Worm (Caenorhabditis elegans) whole organism, young adult: Measurements from ENCODE around the gene srh-147.
"Not testable (repeated sequence)": the region's sequence is repeated elsewhere in the genome, so short reads cannot be mapped to it uniquely, and the experiment has no call there.

Experiments
- B0336.3 ChIP-seq: fragments of 200-800 bp; sonication (Bioruptor generic); IDR thresholded peaks from 2 replicates; pipeline ENCODE4 v1.3.6; 2022; ENCODE audit warnings: missing genetic modification characterization, missing compliant biosample characterization
- C06A6.2 ChIP-seq: fragments of 200-800 bp; sonication (Bioruptor generic); conservative IDR thresholded peaks from 2 replicates; pipeline ENCODE4 v1.3.6; 2022; ENCODE audit warnings: missing genetic modification characterization, missing compliant biosample characterization
- F52B5.7 ChIP-seq: sonication (generic microtip); optimal IDR thresholded peaks from 2 replicates; lab custom pipeline; 2016; ENCODE audit warnings: mild to moderate bottlenecking, missing genetic modification characterization, missing compliant biosample characterization
- F55B11.4 ChIP-seq: sonication (generic microtip); optimal IDR thresholded peaks from 2 replicates; lab custom pipeline; 2016; ENCODE audit warnings: missing compliant biosample characterization, missing genetic modification characterization, borderline replicate concordance; ENCODE audit not compliant: insufficient read depth
- K11D2.4 ChIP-seq: fragments of 200-800 bp; sonication (Bioruptor generic); IDR thresholded peaks from 2 replicates; pipeline ENCODE4 v1.3.6; 2022; ENCODE audit warnings: missing genetic modification reagents, missing genetic modification characterization, missing compliant biosample characterization
- T07F8.4 ChIP-seq: sonication (generic microtip); optimal IDR thresholded peaks from 2 replicates; lab custom pipeline; 2016; ENCODE audit warnings: mild to moderate bottlenecking, missing genetic modification characterization, moderate library complexity, missing compliant biosample characterization
- Y53G8AR.9 ChIP-seq: fragments of 200-800 bp; sonication (Bioruptor generic); conservative IDR thresholded peaks from 2 replicates; pipeline ENCODE4 v1.3.6; 2022; ENCODE audit warnings: missing genetic modification reagents, missing genetic modification characterization, missing compliant biosample characterization
- Y79H2A.3 ChIP-seq: fragments of 200-800 bp; sonication (Bioruptor generic); conservative IDR thresholded peaks from 2 replicates; pipeline ENCODE4 v1.3.6; 2022; ENCODE audit warnings: missing genetic modification reagents, missing genetic modification characterization, missing compliant biosample characterization
- ama-1 ChIP-seq, 3 experiments: fragments of 150-350 bp in 1 of 3; sonication (generic microtip) in 2 of 3; optimal IDR thresholded peaks; 2 replicates each; lab custom pipeline; 2014 to 2018; ENCODE audit warnings: missing biosample characterization in 2 of 3, missing genetic modification characterization in 2 of 3, missing genetic modification reagents in 2 of 3
- aptf-3 ChIP-seq: fragments of 200-800 bp; sonication (Bioruptor generic); IDR thresholded peaks from 2 replicates; pipeline ENCODE4 v1.3.6; 2022; ENCODE audit warnings: missing genetic modification characterization, missing compliant biosample characterization
- bed-2 ChIP-seq: fragments of 200-800 bp; sonication (Bioruptor generic); IDR thresholded peaks from 2 replicates; pipeline ENCODE4 v1.3.6; 2022; ENCODE audit warnings: missing genetic modification reagents, missing genetic modification characterization, missing compliant biosample characterization
- ceh-100 ChIP-seq: fragments of 200-800 bp; sonication (Bioruptor generic); IDR thresholded peaks from 2 replicates; pipeline ENCODE4 v1.3.6; 2022; ENCODE audit warnings: missing genetic modification reagents, missing genetic modification characterization, missing compliant biosample characterization
- ceh-79 ChIP-seq: sonication (generic microtip); optimal IDR thresholded peaks from 2 replicates; lab custom pipeline; 2017; ENCODE audit warnings: mild to moderate bottlenecking, missing genetic modification characterization, missing compliant biosample characterization
- ceh-91 ChIP-seq: fragments of 200-800 bp; sonication (Bioruptor generic); IDR thresholded peaks from 2 replicates; pipeline ENCODE4 v1.3.6; 2022; ENCODE audit warnings: missing genetic modification reagents, missing genetic modification characterization, missing compliant biosample characterization
- dpl-1 ChIP-seq: fragments of 150-350 bp; optimal IDR thresholded peaks from 2 replicates; lab custom pipeline; 2014; ENCODE audit warnings: missing biosample characterization, missing genetic modification reagents, missing genetic modification characterization
- egl-18 ChIP-seq: fragments of 200-800 bp; sonication (Bioruptor generic); IDR thresholded peaks from 2 replicates; pipeline ENCODE4 v1.3.6; 2022; ENCODE audit warnings: missing genetic modification reagents, missing genetic modification characterization, missing compliant biosample characterization
- ekl-4 ChIP-seq: fragments of 200-800 bp; sonication (Bioruptor generic); IDR thresholded peaks from 2 replicates; pipeline ENCODE4 v1.3.6; 2022; ENCODE audit warnings: missing genetic modification reagents, missing genetic modification characterization, missing compliant biosample characterization
- him-1 ChIP-seq: sonication (generic microtip); optimal IDR thresholded peaks from 2 replicates; lab custom pipeline; 2016; ENCODE audit warnings: missing genotype, missing genetic modification reagents, missing genetic modification characterization, missing compliant biosample characterization
- hlh-26 ChIP-seq: fragments of 200-800 bp; sonication (Bioruptor generic); conservative IDR thresholded peaks from 2 replicates; pipeline ENCODE4 v1.3.6; 2022; ENCODE audit warnings: missing genetic modification reagents, missing genetic modification characterization, missing compliant biosample characterization
- let-607 ChIP-seq, 2 experiments: fragments of 200-800 bp in 1 of 2; sonication (Bioruptor generic) in 1 of 2; sonication (generic microtip) in 1 of 2; optimal IDR thresholded peaks; 2 replicates each; lab custom pipeline; 2016 to 2018; ENCODE audit warnings: mild to moderate bottlenecking in 2 of 2, missing compliant biosample characterization in 2 of 2, missing genetic modification characterization in 2 of 2, moderate library complexity in 2 of 2, missing genotype in 1 of 2
- lir-1 ChIP-seq: fragments of 200-800 bp; sonication (Bioruptor generic); conservative IDR thresholded peaks from 2 replicates; pipeline ENCODE4 v1.3.6; 2022; ENCODE audit warnings: missing genetic modification reagents, missing genetic modification characterization, missing compliant biosample characterization
- lsy-27 ChIP-seq: sonication (generic microtip); optimal IDR thresholded peaks from 2 replicates; lab custom pipeline; 2017; ENCODE audit warnings: missing genetic modification characterization, mild to moderate bottlenecking, missing compliant biosample characterization, antibody characterized with exemption, missing genotype, borderline replicate concordance; ENCODE audit not compliant: insufficient read depth
- madf-6 ChIP-seq: fragments of 200-800 bp; sonication (Bioruptor generic); IDR thresholded peaks from 2 replicates; pipeline ENCODE4 v1.3.6; 2022; ENCODE audit warnings: missing genetic modification reagents, missing genetic modification characterization, missing compliant biosample characterization
- madf-8 ChIP-seq: fragments of 200-800 bp; sonication (Bioruptor generic); conservative IDR thresholded peaks from 2 replicates; pipeline ENCODE4 v1.3.6; 2022; ENCODE audit warnings: missing genetic modification reagents, missing genetic modification characterization, missing compliant biosample characterization
- nhr-27 ChIP-seq: fragments of 200-800 bp; sonication (Bioruptor generic); optimal IDR thresholded peaks from 2 replicates; lab custom pipeline; 2018; ENCODE audit warnings: mild to moderate bottlenecking, missing genetic modification characterization, moderate library complexity, missing compliant biosample characterization
- sdz-38 ChIP-seq: sonication (generic microtip); optimal IDR thresholded peaks from 2 replicates; lab custom pipeline; 2016; ENCODE audit warnings: missing genotype, missing genetic modification characterization, missing compliant biosample characterization
- sea-2 ChIP-seq: fragments of 200-800 bp; sonication (Bioruptor generic); IDR thresholded peaks from 2 replicates; pipeline ENCODE4 v1.3.6; 2022; ENCODE audit warnings: missing genetic modification characterization, missing compliant biosample characterization
- sptf-2 ChIP-seq: fragments of 200-800 bp; sonication (Bioruptor generic); optimal IDR thresholded peaks from 2 replicates; lab custom pipeline; 2018; ENCODE audit warnings: mild to moderate bottlenecking, missing genetic modification characterization, missing compliant biosample characterization
- tbp1 ChIP-seq: fragments of 200-800 bp; sonication (Bioruptor generic); optimal IDR thresholded peaks from 2 replicates; lab custom pipeline; 2018; ENCODE audit warnings: mild to moderate bottlenecking, missing genetic modification characterization, missing compliant biosample characterization
- unc-62 ChIP-seq: fragments of 150-350 bp; optimal IDR thresholded peaks from 2 replicates; lab custom pipeline; 2014; ENCODE audit warnings: missing biosample characterization, missing genetic modification reagents, missing genetic modification characterization
- xnd-1 ChIP-seq: sonication (generic microtip); optimal IDR thresholded peaks from 2 replicates; lab custom pipeline; 2016; ENCODE audit warnings: missing genotype, missing genetic modification reagents, missing genetic modification characterization, missing compliant biosample characterization
- zfh-2 ChIP-seq: fragments of 200-800 bp; sonication (Bioruptor generic); conservative IDR thresholded peaks from 2 replicates; pipeline ENCODE4 v1.3.6; 2022; ENCODE audit warnings: missing genetic modification reagents, missing genetic modification characterization, missing compliant biosample characterization
- zim-3 ChIP-seq: sonication (generic microtip); optimal IDR thresholded peaks from 2 replicates; lab custom pipeline; 2017; ENCODE audit warnings: mild to moderate bottlenecking, missing genetic modification characterization, moderate library complexity, missing compliant biosample characterization
- ztf-22 ChIP-seq: fragments of 200-800 bp; sonication (Bioruptor generic); optimal IDR thresholded peaks from 2 replicates; lab custom pipeline; 2018; ENCODE audit warnings: mild to moderate bottlenecking, missing genetic modification characterization, moderate library complexity, missing compliant biosample characterization
- ztf-25 ChIP-seq: fragments of 200-800 bp; sonication (Bioruptor generic); IDR thresholded peaks from 2 replicates; pipeline ENCODE4 v1.3.6; 2022; ENCODE audit warnings: missing genetic modification reagents, missing genetic modification characterization, missing compliant biosample characterization
- ztf-26 ChIP-seq: sonication (generic microtip); optimal IDR thresholded peaks from 2 replicates; lab custom pipeline; 2017; ENCODE audit warnings: missing genetic modification characterization, missing compliant biosample characterization

The srh-147 gene

DNA sequence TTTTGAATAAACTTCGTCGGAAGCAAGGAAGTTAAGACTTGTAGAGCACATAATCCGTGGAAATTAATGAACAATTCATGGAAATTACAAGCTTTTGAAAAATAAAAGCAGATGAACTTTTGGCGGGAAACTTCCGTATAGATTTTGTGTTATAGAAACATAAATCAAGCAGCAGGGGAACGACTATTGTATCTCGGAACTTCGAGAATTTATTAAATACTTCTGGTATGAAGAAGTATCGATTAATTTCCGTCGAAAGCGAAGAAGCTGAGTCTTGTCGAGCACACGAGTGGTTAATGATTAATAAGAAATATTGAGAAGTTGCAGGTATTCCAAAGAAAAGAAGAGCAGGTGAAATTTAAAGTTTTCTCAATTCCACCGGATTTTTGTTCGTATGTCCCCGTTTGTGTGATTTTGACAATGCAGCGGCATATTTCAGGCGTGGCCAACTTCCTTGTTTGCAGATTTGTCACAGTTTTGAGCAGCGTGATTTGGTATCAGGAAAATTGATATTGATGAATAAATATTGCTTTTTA lies at the start of gene srh-147:
Gene srh-147 (minus strand): TSS at position 51 of the 536 bp plus-strand sequence.
- not testable (repeated sequence) for TF ChIP-seq T07F8.4 (tag; lab: Kevin White, UChicago); sea-2 (GFP tag; lab: Robert Waterston, UW); ceh-91 (GFP tag; lab: Robert Waterston, UW)
- TF ChIP-seq, all 124 proteins: peak for 0; not testable (repeated sequence) for 124

- TF ChIP-seq ceh-79 (tag; lab: Kevin White, UChicago) (no peak), C06A6.2 (no peak), ztf-25 (GFP tag; lab: Robert Waterston, UW) (no peak), Y53G8AR.9 (GFP tag; lab: Robert Waterston, UW) (no peak), xnd-1 (tag; lab: Kevin White, UChicago) (no peak), zfh-2 (no peak), ama-1 (optimal IDR thresholded peaks at IDR 0.05; lab: Kevin White, UChicago) (no peak), ama-1 (GFP tag; optimal IDR thresholded peaks at IDR 0.05; lab: Kevin White, UChicago) (no peak), F52B5.7 (tag; lab: Kevin White, UChicago) (no peak), sptf-2 (GFP tag; lab: Kevin White, UChicago) (no peak), unc-62 (GFP tag; lab: Kevin White, UChicago) (no peak), zim-3 (tag; lab: Kevin White, UChicago) (no peak), sdz-38 (tag; lab: Kevin White, UChicago) (no peak), Y79H2A.3 (GFP tag; lab: Robert Waterston, UW) (no peak), K11D2.4 (GFP tag; lab: Robert Waterston, UW) (no peak), ekl-4 (GFP tag; lab: Robert Waterston, UW) (no peak), ztf-26 (tag; lab: Kevin White, UChicago) (no peak), tbp1 (no peak), lir-1 (no peak)
Measured at ce11 chrV:15899696-15900095, 49.6 kb upstream of the srh-147 start, which contains the start of gene T06C12.14. T06C12.14 (plus strand) TSS chrV:15899996.

- no peak for TF ChIP-seq madf-6 (GFP tag; lab: Robert Waterston, UW)
- TF ChIP-seq F52B5.7 (tag; lab: Kevin White, UChicago), result no peak
- TF ChIP-seq K11D2.4 (GFP tag; lab: Robert Waterston, UW), result no peak
- no peak for TF ChIP-seq ztf-22 (GFP tag; lab: Kevin White, UChicago)
- TF ChIP-seq zim-3 (tag; lab: Kevin White, UChicago), result no peak
- no peak for TF ChIP-seq dpl-1 (GFP tag; lab: Kevin White, UChicago)
- no peak for TF ChIP-seq hlh-26 (GFP tag; lab: Robert Waterston, UW)
- TF ChIP-seq egl-18 (GFP tag; lab: Robert Waterston, UW), result no peak
Measured at ce11 chrV:15897696-15898095, 47.6 kb upstream of the srh-147 start, which contains the start of gene str-60. str-60 (plus strand) TSS chrV:15897996.

DNA sequence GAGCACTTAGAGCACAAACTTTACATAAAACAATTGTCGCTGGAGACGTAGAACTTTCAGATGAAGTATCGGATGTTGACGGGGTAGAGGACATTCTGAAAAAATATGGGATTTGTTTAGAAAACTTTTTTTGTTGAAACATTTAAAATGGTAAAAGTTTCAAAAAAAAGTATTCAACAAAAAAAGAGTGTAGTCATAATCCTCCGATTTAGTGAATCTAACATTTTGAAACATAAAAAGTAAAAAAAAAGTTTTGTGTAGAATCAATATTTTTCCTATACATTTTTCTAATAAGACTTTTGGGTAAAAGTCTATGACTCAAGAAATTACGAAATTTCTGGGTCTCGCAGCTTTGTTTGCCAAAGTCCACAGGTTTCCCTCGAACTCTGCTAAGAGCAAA lies 46.5 kb upstream of the srh-147 start, which contains the start of gene nhr-213:
Gene nhr-213 (minus strand): TSS at position 101 of the 400 bp plus-strand sequence.
- TF ChIP-seq F55B11.4 (tag; lab: Kevin White, UChicago), result no peak
- no peak for TF ChIP-seq him-1 (tag; lab: Kevin White, UChicago)
- no peak for TF ChIP-seq madf-8 (GFP tag; lab: Robert Waterston, UW)
- TF ChIP-seq ceh-100 (GFP tag; lab: Robert Waterston, UW), result no peak
- TF ChIP-seq let-607 (tag; optimal IDR thresholded peaks at IDR 0.05; lab: Kevin White, UChicago), result no peak
- TF ChIP-seq madf-6 (GFP tag; lab: Robert Waterston, UW), result no peak
- TF ChIP-seq nhr-27, result no peak
- TF ChIP-seq bed-2, result no peak
- no peak for TF ChIP-seq tbp1
- no peak for TF ChIP-seq lsy-27 (tag; lab: Kevin White, UChicago)
- no peak for TF ChIP-seq hlh-26 (GFP tag; lab: Robert Waterston, UW)
- no peak for TF ChIP-seq aptf-3 (GFP tag; lab: Robert Waterston, UW)
- no peak for TF ChIP-seq lir-1
- TF ChIP-seq sptf-2 (GFP tag; lab: Kevin White, UChicago), result no peak
- no peak for TF ChIP-seq B0336.3
- TF ChIP-seq, all 124 proteins: peak for 0
